Worm (Caenorhabditis elegans) whole organism, young adult: ENCODE data around the gene gur-3.

ENCODE experiments used
- B0261.1 ChIP-seq: sonication (generic microtip); optimal IDR thresholded peaks from 2 replicates; lab custom pipeline; 2016; ENCODE audit warnings: mild to moderate bottlenecking, missing genetic modification characterization, moderate library complexity, missing compliant biosample characterization
- B0336.3 ChIP-seq: fragments of 200-800 bp; sonication (Bioruptor generic); IDR thresholded peaks from 2 replicates; pipeline ENCODE4 v1.3.6; 2022; ENCODE audit warnings: missing genetic modification characterization, missing compliant biosample characterization
- F39B2.1 ChIP-seq: fragments of 200-800 bp; sonication (Bioruptor generic); IDR thresholded peaks from 2 replicates; pipeline ENCODE4 v1.3.6; 2022; ENCODE audit warnings: missing genetic modification reagents, missing genetic modification characterization, missing compliant biosample characterization
- F55B11.4 ChIP-seq: sonication (generic microtip); optimal IDR thresholded peaks from 2 replicates; lab custom pipeline; 2016; ENCODE audit warnings: missing compliant biosample characterization, missing genetic modification characterization, borderline replicate concordance; ENCODE audit not compliant: insufficient read depth
- K12H6.12 ChIP-seq: fragments of 200-800 bp; sonication (Bioruptor generic); optimal IDR thresholded peaks from 2 replicates; lab custom pipeline; 2018; ENCODE audit warnings: mild to moderate bottlenecking, missing genetic modification characterization, missing compliant biosample characterization
- Y67H2A.10 ChIP-seq: fragments of 200-800 bp; sonication (Bioruptor generic); conservative IDR thresholded peaks from 2 replicates; pipeline ENCODE4 v1.3.6; 2022; ENCODE audit warnings: missing genetic modification reagents, missing genetic modification characterization, missing compliant biosample characterization
- Y79H2A.3 ChIP-seq: fragments of 200-800 bp; sonication (Bioruptor generic); conservative IDR thresholded peaks from 2 replicates; pipeline ENCODE4 v1.3.6; 2022; ENCODE audit warnings: missing genetic modification reagents, missing genetic modification characterization, missing compliant biosample characterization
- atf-7 ChIP-seq: sonication (generic microtip); optimal IDR thresholded peaks from 2 replicates; lab custom pipeline; 2017; ENCODE audit warnings: mild to moderate bottlenecking, missing genetic modification characterization, missing compliant biosample characterization
- attf-3 ChIP-seq: fragments of 200-800 bp; sonication (Bioruptor generic); conservative IDR thresholded peaks from 2 replicates; pipeline ENCODE4 v1.3.6; 2022; ENCODE audit warnings: missing genetic modification reagents, missing genetic modification characterization, missing compliant biosample characterization
- ceh-27 ChIP-seq: fragments of 200-800 bp; sonication (Bioruptor generic); optimal IDR thresholded peaks from 2 replicates; lab custom pipeline; 2018; ENCODE audit warnings: mild to moderate bottlenecking, missing genetic modification characterization, moderate library complexity, missing compliant biosample characterization
- ceh-79 ChIP-seq: sonication (generic microtip); optimal IDR thresholded peaks from 2 replicates; lab custom pipeline; 2017; ENCODE audit warnings: mild to moderate bottlenecking, missing genetic modification characterization, missing compliant biosample characterization
- ceh-91 ChIP-seq: fragments of 200-800 bp; sonication (Bioruptor generic); IDR thresholded peaks from 2 replicates; pipeline ENCODE4 v1.3.6; 2022; ENCODE audit warnings: missing genetic modification reagents, missing genetic modification characterization, missing compliant biosample characterization
- dpff-1 ChIP-seq: sonication (generic microtip); optimal IDR thresholded peaks from 2 replicates; lab custom pipeline; 2017; ENCODE audit warnings: mild to moderate bottlenecking, missing genetic modification characterization, missing compliant biosample characterization
- egl-18 ChIP-seq: fragments of 200-800 bp; sonication (Bioruptor generic); IDR thresholded peaks from 2 replicates; pipeline ENCODE4 v1.3.6; 2022; ENCODE audit warnings: missing genetic modification reagents, missing genetic modification characterization, missing compliant biosample characterization
- ekl-4 ChIP-seq: fragments of 200-800 bp; sonication (Bioruptor generic); IDR thresholded peaks from 2 replicates; pipeline ENCODE4 v1.3.6; 2022; ENCODE audit warnings: missing genetic modification reagents, missing genetic modification characterization, missing compliant biosample characterization
- ets-4 ChIP-seq: fragments of 200-800 bp; sonication (Bioruptor generic); optimal IDR thresholded peaks from 2 replicates; lab custom pipeline; 2018; ENCODE audit warnings: mild to moderate bottlenecking, missing genetic modification characterization, missing compliant biosample characterization
- fkh-3 ChIP-seq: sonication (generic microtip); optimal IDR thresholded peaks from 2 replicates; lab custom pipeline; 2016; ENCODE audit warnings: mild to moderate bottlenecking, missing genetic modification characterization, missing compliant biosample characterization
- hlh-26 ChIP-seq: fragments of 200-800 bp; sonication (Bioruptor generic); conservative IDR thresholded peaks from 2 replicates; pipeline ENCODE4 v1.3.6; 2022; ENCODE audit warnings: missing genetic modification reagents, missing genetic modification characterization, missing compliant biosample characterization
- let-526 ChIP-seq: fragments of 200-800 bp; sonication (Bioruptor generic); IDR thresholded peaks from 2 replicates; pipeline ENCODE4 v1.3.6; 2022; ENCODE audit warnings: missing genetic modification reagents, missing genetic modification characterization, missing compliant biosample characterization
- lin-40 ChIP-seq: sonication (generic microtip); optimal IDR thresholded peaks from 2 replicates; lab custom pipeline; 2016; ENCODE audit warnings: missing genetic modification characterization, mild to moderate bottlenecking, missing compliant biosample characterization, missing genotype, missing genetic modification reagents
- lsy-27 ChIP-seq: sonication (generic microtip); optimal IDR thresholded peaks from 2 replicates; lab custom pipeline; 2017; ENCODE audit warnings: missing genetic modification characterization, mild to moderate bottlenecking, missing compliant biosample characterization, antibody characterized with exemption, missing genotype, borderline replicate concordance; ENCODE audit not compliant: insufficient read depth
- madf-6 ChIP-seq: fragments of 200-800 bp; sonication (Bioruptor generic); IDR thresholded peaks from 2 replicates; pipeline ENCODE4 v1.3.6; 2022; ENCODE audit warnings: missing genetic modification reagents, missing genetic modification characterization, missing compliant biosample characterization
- nfya-1 ChIP-seq: sonication (generic microtip); optimal IDR thresholded peaks from 2 replicates; lab custom pipeline; 2017; ENCODE audit warnings: antibody characterized with exemption, missing compliant biosample characterization, missing genetic modification characterization, borderline replicate concordance; ENCODE audit not compliant: insufficient read depth
- nhr-179 ChIP-seq: sonication (generic microtip); optimal IDR thresholded peaks from 2 replicates; lab custom pipeline; 2016; ENCODE audit warnings: mild to moderate bottlenecking, missing genetic modification characterization, missing compliant biosample characterization
- nhr-90 ChIP-seq: sonication (generic microtip); optimal IDR thresholded peaks from 2 replicates; lab custom pipeline; 2016; ENCODE audit warnings: missing genotype, mild to moderate bottlenecking, missing genetic modification characterization, missing compliant biosample characterization
- pbrm-1 ChIP-seq: fragments of 200-800 bp; sonication (Bioruptor generic); IDR thresholded peaks from 2 replicates; pipeline ENCODE4 v1.3.6; 2022; ENCODE audit warnings: missing genetic modification reagents, missing genetic modification characterization, missing compliant biosample characterization
- pha-4 ChIP-seq: fragments of 150-350 bp; sonication (generic microtip); optimal IDR thresholded peaks from 2 replicates; lab custom pipeline; 2014; ENCODE audit warnings: missing biosample characterization, missing genetic modification reagents, missing genetic modification characterization
- rec-8 ChIP-seq, 2 experiments: sonication (generic microtip); optimal IDR thresholded peaks; 2 replicates each; lab custom pipeline; 2016; ENCODE audit warnings: mild to moderate bottlenecking in 2 of 2, missing genetic modification characterization in 2 of 2, missing genetic modification reagents in 2 of 2, missing genotype in 2 of 2, missing biosample characterization in 1 of 2, missing compliant biosample characterization in 1 of 2, moderate library complexity in 1 of 2
- rpc-1 ChIP-seq, 2 experiments: fragments of 150-350 bp in 1 of 2; sonication (generic microtip) in 1 of 2; optimal IDR thresholded peaks; 2 replicates each; lab custom pipeline; 2014 to 2018; ENCODE audit warnings: missing biosample characterization in 1 of 2, missing genetic modification characterization in 1 of 2, missing genetic modification reagents in 1 of 2, missing genotype in 1 of 2
- sdz-38 ChIP-seq: sonication (generic microtip); optimal IDR thresholded peaks from 2 replicates; lab custom pipeline; 2016; ENCODE audit warnings: missing genotype, missing genetic modification characterization, missing compliant biosample characterization
- sea-2 ChIP-seq: fragments of 200-800 bp; sonication (Bioruptor generic); IDR thresholded peaks from 2 replicates; pipeline ENCODE4 v1.3.6; 2022; ENCODE audit warnings: missing genetic modification characterization, missing compliant biosample characterization
- snpc-3.4 ChIP-seq: sonication (generic microtip); optimal IDR thresholded peaks from 2 replicates; lab custom pipeline; 2017; ENCODE audit warnings: missing genetic modification characterization, mild to moderate bottlenecking, missing compliant biosample characterization, antibody characterized with exemption, moderate library complexity, missing genotype, missing genetic modification reagents
- snpc-4 ChIP-seq, 5 experiments: fragments of 150-350 bp in 1 of 5; sonication (generic microtip) in 4 of 5; optimal IDR thresholded peaks; 2 replicates each; lab custom pipeline; 2014 to 2018; ENCODE audit warnings: missing genetic modification characterization in 5 of 5, missing biosample characterization in 3 of 5, antibody characterized with exemption in 2 of 5, mild to moderate bottlenecking in 2 of 5, missing compliant biosample characterization in 2 of 5, missing genotype in 2 of 5, moderate library complexity in 2 of 5, missing genetic modification reagents in 1 of 5
- tlf-1 ChIP-seq: fragments of 200-800 bp; sonication (Bioruptor generic); optimal IDR thresholded peaks from 2 replicates; lab custom pipeline; 2018; ENCODE audit warnings: mild to moderate bottlenecking, missing genetic modification characterization, missing compliant biosample characterization
- unc-62 ChIP-seq: fragments of 150-350 bp; optimal IDR thresholded peaks from 2 replicates; lab custom pipeline; 2014; ENCODE audit warnings: missing biosample characterization, missing genetic modification reagents, missing genetic modification characterization
- ztf-26 ChIP-seq: sonication (generic microtip); optimal IDR thresholded peaks from 2 replicates; lab custom pipeline; 2017; ENCODE audit warnings: missing genetic modification characterization, missing compliant biosample characterization
- ztf-28 ChIP-seq: fragments of 200-800 bp; sonication (Bioruptor generic); IDR thresholded peaks from 2 replicates; pipeline ENCODE4 v1.3.6; 2022; ENCODE audit warnings: missing genetic modification reagents, missing genetic modification characterization, missing compliant biosample characterization

The gur-3 gene

DNA sequence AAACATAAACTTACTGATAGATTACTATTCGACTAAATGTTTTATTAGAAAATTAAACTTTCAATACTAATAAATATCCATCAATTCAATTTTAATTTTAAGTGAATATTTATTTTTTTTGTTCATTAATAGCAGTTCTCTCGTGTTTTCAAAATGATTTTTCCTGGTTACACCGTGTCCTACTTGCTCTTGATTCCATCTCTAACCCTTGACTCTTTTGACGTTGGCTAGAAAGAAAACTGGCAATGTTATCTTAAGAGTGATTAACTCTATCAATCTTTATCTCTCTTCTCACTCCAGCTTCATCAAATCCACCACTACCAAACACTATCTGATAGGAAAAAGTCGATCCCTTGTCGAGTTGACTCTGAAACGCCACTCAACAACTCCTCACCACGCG lies 6.3 kb upstream of the gur-3 start, which contains the start of gene acr-8:
Gene acr-8, plus strand, starts transcription at position 301 of the 400 bp plus-strand sequence.
- no peak for TF ChIP-seq hlh-26 (GFP tag; lab: Robert Waterston, UW)
- no peak for TF ChIP-seq lin-40
- no peak for TF ChIP-seq ceh-91 (GFP tag; lab: Robert Waterston, UW)
- TF ChIP-seq nhr-179 (tag; lab: Kevin White, UChicago), result no peak
- no peak for TF ChIP-seq ztf-26
- TF ChIP-seq, all 124 proteins: peak for 0

DNA sequence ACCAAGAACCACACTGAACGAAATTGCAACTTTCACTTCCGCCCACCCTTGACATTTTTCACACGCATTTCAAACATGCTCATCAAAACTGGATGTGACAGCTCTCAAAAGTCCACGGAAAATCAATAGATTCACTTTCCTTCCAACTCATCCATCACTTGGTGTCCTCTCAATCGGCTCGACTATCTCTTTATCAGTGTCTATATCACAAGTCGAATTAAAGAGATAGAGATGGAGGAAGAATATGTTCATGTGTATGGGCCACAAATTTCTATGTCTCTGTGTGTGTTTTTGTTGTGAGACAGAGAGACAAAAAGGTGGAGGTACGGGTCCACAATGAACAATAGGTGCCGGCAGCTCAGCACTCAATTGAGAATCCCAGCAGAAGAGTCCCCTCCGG lies 4.4 kb upstream of the gur-3 start:
- no peak for TF ChIP-seq attf-3
- no peak for TF ChIP-seq F55B11.4 (tag; lab: Kevin White, UChicago)
- TF ChIP-seq B0336.3, result no peak
- no peak for TF ChIP-seq egl-18 (GFP tag; lab: Robert Waterston, UW)
- no peak for TF ChIP-seq B0261.1 (tag; lab: Kevin White, UChicago)
- TF ChIP-seq ceh-79 (tag; lab: Kevin White, UChicago), result no peak
- TF ChIP-seq pha-4 (tag; lab: Kevin White, UChicago), result no peak
- no peak for TF ChIP-seq sea-2
- TF ChIP-seq sdz-38 (tag; lab: Kevin White, UChicago), result no peak
- TF ChIP-seq ztf-28 (GFP tag; lab: Robert Waterston, UW), result no peak
- TF ChIP-seq snpc-4 (GFP tag; optimal IDR thresholded peaks at IDR 0.05; lab: Kevin White, UChicago), result no peak
- no peak for TF ChIP-seq snpc-4 (tag; optimal IDR thresholded peaks at IDR 0.05; lab: Kevin White, UChicago)
- no peak for TF ChIP-seq ets-4 (GFP tag; lab: Kevin White, UChicago)
- TF ChIP-seq Y67H2A.10, result no peak
- no peak for TF ChIP-seq F39B2.1 (GFP tag; lab: Robert Waterston, UW)
- no peak for TF ChIP-seq Y79H2A.3 (GFP tag; lab: Robert Waterston, UW)
- no peak for TF ChIP-seq dpff-1 (tag; lab: Kevin White, UChicago)
- TF ChIP-seq rec-8 (tag; optimal IDR thresholded peaks at IDR 0.05; lab: Kevin White, UChicago), result no peak
- no peak for TF ChIP-seq rpc-1 (optimal IDR thresholded peaks at IDR 0.05; lab: Kevin White, UChicago)
- no peak for TF ChIP-seq rpc-1 (tag; optimal IDR thresholded peaks at IDR 0.05; lab: Kevin White, UChicago)
- TF ChIP-seq lin-40, result no peak
- no peak for TF ChIP-seq let-526 (GFP tag; lab: Robert Waterston, UW)

- no peak for TF ChIP-seq unc-62 (GFP tag; lab: Kevin White, UChicago)
- no peak for TF ChIP-seq tlf-1 (GFP tag; lab: Kevin White, UChicago)
- no peak for TF ChIP-seq K12H6.12 (tag; lab: Kevin White, UChicago)
- TF ChIP-seq lsy-27 (tag; lab: Kevin White, UChicago), result no peak
Measured at ce11 chrX:10406850-10407249, 747 bp upstream of the gur-3 start, which contains the start of gene ZC504.1. ZC504.1 (plus strand) TSS chrX:10407150.

ce11 chrX:10404051-10404450 lies 2.1 kb downstream of the gur-3 start:
- TF ChIP-seq fkh-3 (tag; lab: Kevin White, UChicago), result no peak
- TF ChIP-seq snpc-3.4, result no peak
- no peak for TF ChIP-seq madf-6 (GFP tag; lab: Robert Waterston, UW)
- no peak for TF ChIP-seq ekl-4 (GFP tag; lab: Robert Waterston, UW)
- TF ChIP-seq ceh-27 (GFP tag; lab: Kevin White, UChicago), result no peak
- TF ChIP-seq nhr-90 (tag; lab: Kevin White, UChicago), result no peak
- TF ChIP-seq atf-7, result no peak
- TF ChIP-seq nfya-1 (tag; lab: Kevin White, UChicago), result no peak
- TF ChIP-seq pbrm-1, result no peak
- TF ChIP-seq F55B11.4 (tag; lab: Kevin White, UChicago), result no peak
- TF ChIP-seq, all 124 proteins: peak for 0
